Fruit fly (Drosophila melanogaster) whole organism, embryonic: Measurements from ENCODE around the gene scramb2.

ENCODE experiments used
- CG11504 ChIP-seq: fragments of 200-800 bp; sonication (Bioruptor generic); optimal IDR thresholded peaks from 3 replicates; lab custom pipeline; 2019; ENCODE audit warnings: missing biosample characterization, mild to moderate bottlenecking, missing genetic modification characterization, moderate library complexity
- CG32532 ChIP-seq: fragments of 200-800 bp; sonication (Bioruptor generic); IDR thresholded peaks from 2 replicates; pipeline ENCODE4 v1.3.6; 2022; ENCODE audit warnings: missing biosample characterization, missing genetic modification characterization
- CG4282 ChIP-seq: fragments of 200-800 bp; sonication (Bioruptor generic); optimal IDR thresholded peaks from 2 replicates; lab custom pipeline; 2016; ENCODE audit warnings: missing biosample characterization, missing genetic modification characterization
- CG9817 ChIP-seq: fragments of 200-800 bp; sonication (Bioruptor generic); optimal IDR thresholded peaks from 2 replicates; lab custom pipeline; 2018; ENCODE audit warnings: missing biosample characterization, mild to moderate bottlenecking, missing genetic modification characterization, moderate library complexity
- chm ChIP-seq: fragments of 200-800 bp; sonication (Bioruptor generic); IDR thresholded peaks from 2 replicates; pipeline ENCODE4 v1.3.6; 2022; ENCODE audit warnings: missing biosample characterization, missing genetic modification characterization
- dmrt99B ChIP-seq: fragments of 200-800 bp; sonication (Bioruptor generic); optimal IDR thresholded peaks from 2 replicates; lab custom pipeline; 2018; ENCODE audit warnings: missing biosample characterization, mild to moderate bottlenecking, missing genetic modification characterization, moderate library complexity
- ind ChIP-seq: fragments of 200-800 bp; sonication (Bioruptor generic); optimal IDR thresholded peaks from 3 replicates; lab custom pipeline; 2016; ENCODE audit warnings: missing biosample characterization, missing genetic modification characterization

scramb2 gene

DNA sequence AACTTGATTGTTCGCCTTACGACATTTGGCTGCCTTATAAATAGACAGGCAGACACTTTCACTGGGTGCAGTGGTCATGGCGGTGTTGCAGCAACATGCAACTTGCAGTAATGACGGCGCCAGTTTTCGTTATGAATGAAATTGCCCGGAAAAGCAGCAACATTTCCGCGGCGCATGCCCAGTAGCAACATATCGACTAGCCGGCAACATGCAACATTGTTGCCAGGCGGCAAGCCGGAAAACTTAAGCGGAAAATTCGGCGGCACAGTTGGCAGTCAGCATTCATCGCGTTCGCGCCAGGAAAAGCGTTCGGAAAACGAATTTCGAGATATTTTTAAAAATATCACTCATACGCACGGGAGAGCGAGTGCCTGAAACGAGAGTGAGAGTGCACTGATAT lies 45.2 kb downstream of the scramb2 start, which contains the start of gene FMRFaR:
Gene FMRFaR (plus strand): TSS at position 272 of the 400 bp plus-strand sequence.
- TF ChIP-seq CG32532 (0 out of 2 replicates have a peak, but pooled peaks have one; percentile 27), chm (GFP tag; lab: Robert Waterston, UW) (peak; percentile 15; the same call in 1 of the 2 replicates), CG9817 (tag; lab: Kevin White, UChicago) (no peak), CG11504 (tag; lab: Kevin White, UChicago) (peak; percentile 99), dmrt99B (tag; lab: Kevin White, UChicago) (no peak)

DNA sequence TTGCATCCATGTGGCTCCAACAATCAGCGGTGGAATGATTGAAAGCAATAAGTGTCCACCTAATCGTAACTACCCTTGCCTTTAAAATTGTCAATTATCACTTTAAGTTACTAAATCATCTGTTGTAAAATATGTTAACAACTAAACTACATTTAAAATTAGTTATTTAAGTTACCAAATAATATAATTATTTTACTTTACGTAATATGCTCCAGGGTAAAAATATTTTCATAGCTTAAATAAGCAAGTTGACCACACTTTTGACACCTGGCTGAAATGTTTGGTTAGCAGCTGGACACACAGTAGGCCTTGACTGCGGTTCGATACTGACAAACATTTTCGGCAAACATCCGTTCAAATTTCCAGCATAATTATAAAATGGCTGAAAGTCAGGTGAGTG lies 51.7 kb downstream of the scramb2 start, which contains the start of gene CG2113:
Gene CG2113 (plus strand): TSS at position 301 of the 400 bp plus-strand sequence.
- TF ChIP-seq CG4282, result no peak
- no peak for TF ChIP-seq ind (GFP tag; lab: Kevin White, UChicago)
